Worm (Caenorhabditis elegans) whole organism, L2 larva: ENCODE results near the gene dohh-1.

Source experiments
- ceh-82 ChIP-seq: fragments of 150-350 bp; optimal IDR thresholded peaks from 2 replicates; lab custom pipeline; 2014; ENCODE audit warnings: missing biosample characterization, missing genetic modification characterization
- egl-27 ChIP-seq: sonication (generic microtip); optimal IDR thresholded peaks from 3 replicates; lab custom pipeline; 2017; ENCODE audit warnings: missing biosample characterization, missing genetic modification reagents, missing genetic modification characterization
- lin-13 ChIP-seq: fragments of 150-350 bp; optimal IDR thresholded peaks from 2 replicates; lab custom pipeline; 2014; ENCODE audit warnings: missing biosample characterization, missing genetic modification reagents, missing genetic modification characterization
- nhr-10 ChIP-seq: sonication (generic microtip); optimal IDR thresholded peaks from 2 replicates; lab custom pipeline; 2017; ENCODE audit warnings: missing biosample characterization, missing genetic modification characterization
- nhr-11 ChIP-seq: fragments of 150-350 bp; optimal IDR thresholded peaks from 2 replicates; lab custom pipeline; 2014; ENCODE audit warnings: missing biosample characterization, missing genetic modification characterization
- sma-3 ChIP-seq: sonication (generic microtip); optimal IDR thresholded peaks from 2 replicates; lab custom pipeline; 2016; ENCODE audit warnings: missing genetic modification reagents, missing genetic modification characterization, missing compliant biosample characterization
- snpc-4 ChIP-seq: fragments of 150-350 bp; optimal IDR thresholded peaks from 2 replicates; lab custom pipeline; 2014; ENCODE audit warnings: missing biosample characterization, missing genetic modification characterization
- unc-55 ChIP-seq: fragments of 150-350 bp; sonication (generic microtip); optimal IDR thresholded peaks from 3 replicates; lab custom pipeline; 2014; ENCODE audit warnings: missing biosample characterization, missing genetic modification reagents, missing genetic modification characterization
- unc-62 ChIP-seq: fragments of 150-350 bp; optimal IDR thresholded peaks from 2 replicates; lab custom pipeline; 2014; ENCODE audit warnings: missing biosample characterization, missing genetic modification reagents, missing genetic modification characterization
- zag-1 ChIP-seq: fragments of 150-350 bp; optimal IDR thresholded peaks from 2 replicates; lab custom pipeline; 2014; ENCODE audit warnings: missing biosample characterization, missing genetic modification characterization
- ztf-4 ChIP-seq: fragments of 150-350 bp; optimal IDR thresholded peaks from 2 replicates; lab custom pipeline; 2014; ENCODE audit warnings: missing biosample characterization, missing genetic modification characterization

DNA sequence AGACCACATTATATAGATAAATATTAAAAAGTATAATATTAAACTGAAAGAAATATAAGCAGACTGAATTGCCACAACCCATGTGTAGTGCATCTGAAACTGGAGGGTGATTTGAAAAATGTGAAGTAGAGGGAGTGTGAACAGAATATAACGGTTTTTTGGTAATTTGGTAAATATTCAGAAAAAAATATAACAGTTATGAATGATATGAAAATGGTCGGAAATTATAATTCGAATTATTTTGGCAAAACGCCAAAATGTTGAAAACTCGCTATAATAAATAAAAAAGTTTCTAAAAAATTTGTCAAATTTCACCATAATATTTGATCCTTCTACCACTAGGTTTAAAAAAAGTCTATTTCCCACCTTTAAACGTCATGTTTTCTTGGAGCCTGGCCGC, 22.4 kb downstream of the dohh-1 start, which contains the start of gene srv-2:
- TF ChIP-seq zag-1 (tag; lab: Kevin White, UChicago) (no peak), egl-27 (no peak), unc-55 (GFP tag; lab: Kevin White, UChicago) (no peak), ztf-4 (no peak), unc-62 (no peak), nhr-11 (tag; lab: Kevin White, UChicago) (no peak), lin-13 (no peak), sma-3 (GFP tag; lab: Kevin White, UChicago) (no peak), ceh-82 (tag; lab: Kevin White, UChicago) (no peak), nhr-10 (tag; lab: Kevin White, UChicago) (no peak), snpc-4 (no peak)
